Fruit fly (Drosophila melanogaster) whole organism, embryonic: ENCODE data around the gene kirre.

ENCODE experiments used
- Blimp-1 ChIP-seq: fragments of 200-800 bp; sonication (Bioruptor generic); optimal IDR thresholded peaks from 3 replicates; lab custom pipeline; 2018; ENCODE audit warnings: missing biosample characterization, missing genetic modification characterization, mild to moderate bottlenecking, moderate library complexity, missing genetic modification reagents
- BtbVII ChIP-seq: fragments of 200-800 bp; sonication (Bioruptor generic); optimal IDR thresholded peaks from 3 replicates; lab custom pipeline; 2017; ENCODE audit warnings: missing biosample characterization, mild to moderate bottlenecking, missing genetic modification characterization
- Bteb2 ChIP-seq: fragments of 200-800 bp; sonication (Bioruptor generic); optimal IDR thresholded peaks from 2 replicates; lab custom pipeline; 2016; ENCODE audit warnings: missing biosample characterization, missing genetic modification characterization
- CG11398 ChIP-seq: fragments of 200-800 bp; sonication (Bioruptor generic); optimal IDR thresholded peaks from 2 replicates; lab custom pipeline; 2016; ENCODE audit warnings: missing biosample characterization, missing genetic modification characterization
- CG13624 ChIP-seq: fragments of 200-800 bp; sonication (Bioruptor generic); optimal IDR thresholded peaks from 2 replicates; lab custom pipeline; 2016; ENCODE audit warnings: missing biosample characterization, missing genetic modification characterization
- CG13775 ChIP-seq: fragments of 200-800 bp; sonication (Bioruptor generic); optimal IDR thresholded peaks from 3 replicates; lab custom pipeline; 2017; ENCODE audit warnings: missing biosample characterization, mild to moderate bottlenecking, missing genetic modification characterization
- CG15011 ChIP-seq: fragments of 200-800 bp; sonication (Bioruptor generic); optimal IDR thresholded peaks from 3 replicates; lab custom pipeline; 2018; ENCODE audit warnings: missing biosample characterization, mild to moderate bottlenecking, missing genetic modification characterization
- CG1603 ChIP-seq: fragments of 200-800 bp; sonication (Bioruptor generic); optimal IDR thresholded peaks from 2 replicates; lab custom pipeline; 2019; ENCODE audit warnings: missing biosample characterization, mild to moderate bottlenecking, missing genetic modification characterization, moderate library complexity
- CG16815 ChIP-seq: fragments of 200-800 bp; sonication (Bioruptor generic); optimal IDR thresholded peaks from 3 replicates; lab custom pipeline; 2017; ENCODE audit warnings: missing biosample characterization, mild to moderate bottlenecking, missing genetic modification characterization
- CG16863 ChIP-seq: fragments of 200-800 bp; sonication (Bioruptor generic); optimal IDR thresholded peaks from 3 replicates; lab custom pipeline; 2016; ENCODE audit warnings: missing biosample characterization, missing genetic modification characterization
- CG30403 ChIP-seq: fragments of 200-800 bp; sonication (Bioruptor generic); optimal IDR thresholded peaks from 3 replicates; lab custom pipeline; 2016; ENCODE audit warnings: missing biosample characterization, missing genetic modification characterization
- CG30431 ChIP-seq: fragments of 200-800 bp; sonication (Bioruptor generic); optimal IDR thresholded peaks from 2 replicates; lab custom pipeline; 2017; ENCODE audit warnings: missing biosample characterization, missing genetic modification characterization
- CG31224 ChIP-seq: fragments of 200-800 bp; sonication (Bioruptor generic); IDR thresholded peaks from 2 replicates; pipeline ENCODE4 v1.3.6; 2022; ENCODE audit warnings: missing biosample characterization, missing genetic modification characterization
- CG8924 ChIP-seq: fragments of 200-800 bp; optimal IDR thresholded peaks from 3 replicates; lab custom pipeline; 2019; ENCODE audit warnings: missing biosample characterization, mild to moderate bottlenecking, missing genetic modification characterization, moderate library complexity
- Chrac-16 ChIP-seq: fragments of 200-800 bp; sonication (Bioruptor generic); optimal IDR thresholded peaks from 3 replicates; lab custom pipeline; 2016; ENCODE audit warnings: missing biosample characterization, missing genetic modification characterization
- D ChIP-seq, 2 experiments: fragments of 200-800 bp in 1 of 2; fragments of >200 bp in 1 of 2; sonication (Bioruptor generic) in 1 of 2; optimal IDR thresholded peaks; 2 replicates in 1 of 2; 3 replicates in 1 of 2; lab custom pipeline; 2017; ENCODE audit warnings: mild to moderate bottlenecking in 1 of 2, missing biosample characterization in 1 of 2, missing genetic modification characterization in 1 of 2, missing genetic modification reagents in 1 of 2
- Dp ChIP-seq: fragments of 200-800 bp; sonication (Bioruptor generic); optimal IDR thresholded peaks from 2 replicates; lab custom pipeline; 2018; ENCODE audit warnings: missing biosample characterization, mild to moderate bottlenecking, missing genetic modification characterization, moderate library complexity
- ERR ChIP-seq: fragments of 200-800 bp; sonication (Bioruptor generic); optimal IDR thresholded peaks from 2 replicates; lab custom pipeline; 2016; ENCODE audit warnings: missing biosample characterization, missing genetic modification characterization
- Hr78 ChIP-seq, 2 experiments: fragments of 200-800 bp in 1 of 2; fragments of >200 bp in 1 of 2; sonication (Bioruptor generic) in 1 of 2; optimal IDR thresholded peaks; 2 replicates each; lab custom pipeline; 2017 to 2019; ENCODE audit warnings: missing biosample characterization in 2 of 2, missing genetic modification characterization in 2 of 2, mild to moderate bottlenecking in 1 of 2, moderate library complexity in 1 of 2
- MTF-1 ChIP-seq: fragments of 200-800 bp; sonication (Bioruptor generic); optimal IDR thresholded peaks from 2 replicates; lab custom pipeline; 2018; ENCODE audit warnings: missing biosample characterization, mild to moderate bottlenecking, missing genetic modification characterization, borderline replicate concordance
- Myb ChIP-seq: fragments of 200-800 bp; sonication (Bioruptor generic); optimal IDR thresholded peaks from 2 replicates; lab custom pipeline; 2016; ENCODE audit warnings: missing biosample characterization, missing genetic modification characterization
- NC2β ChIP-seq: fragments of 200-800 bp; sonication (Bioruptor generic); optimal IDR thresholded peaks from 2 replicates; lab custom pipeline; 2016; ENCODE audit warnings: missing biosample characterization, missing genetic modification characterization
- Nf-YA ChIP-seq: fragments of 200-800 bp; sonication (Bioruptor generic); IDR thresholded peaks from 2 replicates; pipeline ENCODE4 v1.3.6; 2022; ENCODE audit warnings: missing biosample characterization, missing genetic modification characterization
- Optix ChIP-seq: fragments of 200-800 bp; sonication (Bioruptor generic); IDR thresholded peaks from 3 replicates; pipeline ENCODE4 v1.3.6; 2022; ENCODE audit warnings: missing biosample characterization, missing genetic modification characterization
- Sry-δ ChIP-seq: fragments of 200-800 bp; sonication (Bioruptor generic); optimal IDR thresholded peaks from 2 replicates; lab custom pipeline; 2016; ENCODE audit warnings: missing biosample characterization, missing genetic modification characterization
- Xbp1 ChIP-seq: fragments of 200-800 bp; sonication (Bioruptor generic); optimal IDR thresholded peaks from 3 replicates; lab custom pipeline; 2016; ENCODE audit warnings: missing biosample characterization, mild to moderate bottlenecking, missing genetic modification characterization
- Xrp1 ChIP-seq: fragments of 200-800 bp; sonication (Bioruptor generic); IDR thresholded peaks from 2 replicates; pipeline ENCODE4 v1.3.6; 2022; ENCODE audit warnings: missing biosample characterization, missing genetic modification characterization
- aop ChIP-seq: fragments of 200-800 bp; sonication (Bioruptor generic); IDR thresholded peaks from 2 replicates; pipeline ENCODE4 v1.3.6; 2022; ENCODE audit warnings: missing biosample characterization, missing genetic modification characterization
- cas ChIP-seq: fragments of 200-800 bp; sonication (Bioruptor generic); IDR thresholded peaks from 2 replicates; pipeline ENCODE4 v1.3.6; 2022; ENCODE audit warnings: missing biosample characterization, missing genetic modification characterization
- cato ChIP-seq: fragments of 200-800 bp; sonication (Bioruptor generic); optimal IDR thresholded peaks from 2 replicates; lab custom pipeline; 2016; ENCODE audit warnings: missing biosample characterization, missing genetic modification characterization, borderline replicate concordance
- caup ChIP-seq: fragments of 200-800 bp; sonication (Bioruptor generic); optimal IDR thresholded peaks from 3 replicates; lab custom pipeline; 2017; ENCODE audit warnings: missing biosample characterization, mild to moderate bottlenecking, missing genetic modification characterization, moderate library complexity; ENCODE audit not compliant: severe bottlenecking
- crol ChIP-seq: fragments of 200-800 bp; sonication (Bioruptor generic); IDR thresholded peaks from 2 replicates; pipeline ENCODE4 v1.3.6; 2022; ENCODE audit warnings: missing biosample characterization, missing genetic modification characterization
- dysf ChIP-seq: fragments of 200-800 bp; sonication (Bioruptor generic); IDR thresholded peaks from 3 replicates; pipeline ENCODE4 v1.3.6; 2022; ENCODE audit warnings: missing biosample characterization, missing genetic modification characterization
- eve ChIP-seq, 2 experiments: fragments of >200 bp; optimal IDR thresholded peaks; 2 replicates each; lab custom pipeline; 2017; ENCODE audit warnings: missing biosample characterization in 2 of 2, missing genetic modification characterization in 2 of 2
- eyg ChIP-seq: fragments of 200-800 bp; sonication (Bioruptor generic); optimal IDR thresholded peaks from 3 replicates; lab custom pipeline; 2016; ENCODE audit warnings: missing biosample characterization, missing genetic modification characterization
- fd102C ChIP-seq: fragments of 200-800 bp; sonication (Bioruptor generic); optimal IDR thresholded peaks from 2 replicates; lab custom pipeline; 2018; ENCODE audit warnings: missing biosample characterization, mild to moderate bottlenecking, missing genetic modification characterization, moderate library complexity
- gfzf ChIP-seq: fragments of 200-800 bp; sonication (Bioruptor generic); optimal IDR thresholded peaks from 2 replicates; lab custom pipeline; 2016; ENCODE audit warnings: missing biosample characterization, mild to moderate bottlenecking, missing genetic modification characterization, moderate library complexity
- gro ChIP-seq: fragments of 200-800 bp; sonication (Bioruptor generic); optimal IDR thresholded peaks from 2 replicates; lab custom pipeline; 2016; ENCODE audit warnings: missing biosample characterization, missing genetic modification characterization
- gsb ChIP-seq: fragments of 200-800 bp; sonication (Bioruptor generic); IDR thresholded peaks from 2 replicates; pipeline ENCODE4 v1.3.6; 2022; ENCODE audit warnings: missing biosample characterization, missing genetic modification characterization
- hb ChIP-seq: fragments of 200-800 bp; sonication (Bioruptor generic); IDR thresholded peaks from 3 replicates; pipeline ENCODE4 v1.3.6; 2022; ENCODE audit warnings: missing biosample characterization, missing genetic modification characterization; ENCODE audit not compliant: partially characterized antibody
- ind ChIP-seq: fragments of 200-800 bp; sonication (Bioruptor generic); optimal IDR thresholded peaks from 3 replicates; lab custom pipeline; 2016; ENCODE audit warnings: missing biosample characterization, missing genetic modification characterization
- insv ChIP-seq, 2 experiments: fragments of 200-800 bp; sonication (Bioruptor generic); optimal IDR thresholded peaks; 3 replicates each; lab custom pipeline; 2016 to 2018; ENCODE audit warnings: missing biosample characterization in 2 of 2, missing genetic modification characterization in 2 of 2
- odd ChIP-seq: fragments of 200-800 bp; sonication (Bioruptor generic); optimal IDR thresholded peaks from 2 replicates; lab custom pipeline; 2017; ENCODE audit warnings: missing biosample characterization, mild to moderate bottlenecking, missing genetic modification characterization
- peb ChIP-seq: fragments of 200-800 bp; sonication (Bioruptor generic); IDR thresholded peaks from 2 replicates; pipeline ENCODE4 v1.3.6; 2022; ENCODE audit warnings: missing biosample characterization, missing genetic modification characterization
- pho ChIP-seq: fragments of 200-800 bp; sonication (Bioruptor generic); optimal IDR thresholded peaks from 2 replicates; lab custom pipeline; 2016; ENCODE audit warnings: missing biosample characterization, missing genetic modification characterization
- salm ChIP-seq: fragments of 200-800 bp; sonication (Bioruptor generic); optimal IDR thresholded peaks from 2 replicates; lab custom pipeline; 2018; ENCODE audit warnings: missing biosample characterization, mild to moderate bottlenecking, missing genetic modification characterization
- scrt ChIP-seq: fragments of 200-800 bp; sonication (Bioruptor generic); optimal IDR thresholded peaks from 2 replicates; lab custom pipeline; 2018; ENCODE audit warnings: missing biosample characterization, mild to moderate bottlenecking, missing genetic modification characterization, moderate library complexity
- tna ChIP-seq: fragments of 200-800 bp; sonication (Bioruptor generic); IDR thresholded peaks from 2 replicates; pipeline ENCODE4 v1.3.6; 2022; ENCODE audit warnings: missing biosample characterization, missing genetic modification characterization; ENCODE audit not compliant: partially characterized antibody
- unc-4 ChIP-seq: fragments of 200-800 bp; sonication (Bioruptor generic); IDR thresholded peaks from 2 replicates; pipeline ENCODE4 v1.3.6; 2022; ENCODE audit warnings: missing biosample characterization, missing genetic modification characterization; ENCODE audit not compliant: partially characterized antibody
- yki ChIP-seq: fragments of >200 bp; optimal IDR thresholded peaks from 3 replicates; lab custom pipeline; 2018
- zfh2 ChIP-seq: fragments of 200-800 bp; sonication (Bioruptor generic); optimal IDR thresholded peaks from 2 replicates; lab custom pipeline; 2016; ENCODE audit warnings: missing biosample characterization, missing genetic modification characterization

kirre gene

dm6 chrX:2714730-2715129 lies 25.5 kb upstream of the kirre start (continued):
- TF ChIP-seq salm (tag; lab: Kevin White, UChicago) (no peak), Dp (GFP tag; lab: Kevin White, UChicago) (peak; percentile 71), CG16863 (GFP tag; lab: Kevin White, UChicago) (no peak), odd (no peak), CG31224 (GFP tag; lab: Robert Waterston, UW) (no peak), Optix (GFP tag; lab: Robert Waterston, UW) (no peak), D (optimal IDR thresholded peaks at IDR 0.05; lab: Kevin White, UChicago) (no peak), D (GFP tag; optimal IDR thresholded peaks at IDR 0.05; lab: Kevin White, UChicago) (no peak), gfzf (peak; percentile 17), CG1603 (tag; lab: Kevin White, UChicago) (peak; percentile 2), unc-4 (peak; percentile 43; the same call in 1 of the 2 replicates), gsb (GFP tag; lab: Robert Waterston, UW) (no peak), crol (GFP tag; lab: Robert Waterston, UW) (no peak), CG30431 (GFP tag; lab: Kevin White, UChicago) (no peak), peb (no peak), Sry-δ (peak; percentile 36), Nf-YA (GFP tag; lab: Robert Waterston, UW) (no peak), zfh2 (GFP tag; lab: Kevin White, UChicago) (peak; percentile 30), gro (GFP tag; lab: Kevin White, UChicago) (no peak), pho (GFP tag; lab: Kevin White, UChicago) (no peak), eyg (no peak), CG16815 (GFP tag; lab: Kevin White, UChicago) (no peak), CG15011 (GFP tag; lab: Kevin White, UChicago) (no peak), BtbVII (GFP tag; lab: Kevin White, UChicago) (no peak), Chrac-16 (GFP tag; lab: Kevin White, UChicago) (no peak), dysf (GFP tag; lab: Robert Waterston, UW) (0 out of 3 replicates have a peak, but pooled peaks have one; percentile 45), ERR (GFP tag; lab: Kevin White, UChicago) (no peak), yki (lab: Kevin White, UChicago) (no peak), scrt (GFP tag; lab: Kevin White, UChicago) (no peak), Blimp-1 (GFP tag; lab: Kevin White, UChicago) (no peak), MTF-1 (no peak), eve (GFP tag; optimal IDR thresholded peaks at IDR 0.05; lab: Kevin White, UChicago) (no peak), NC2β (GFP tag; lab: Kevin White, UChicago) (no peak), ind (no peak), caup (no peak), aop (GFP tag; lab: Robert Waterston, UW) (no peak), Xbp1 (GFP tag; lab: Kevin White, UChicago) (no peak), CG11398 (GFP tag; lab: Kevin White, UChicago) (no peak), cas (no peak), cato (GFP tag; lab: Kevin White, UChicago) (no peak), fd102C (GFP tag; lab: Kevin White, UChicago) (no peak), CG13775 (GFP tag; lab: Kevin White, UChicago) (no peak), Xrp1 (GFP tag; lab: Robert Waterston, UW) (no peak), Myb (peak; percentile 60), CG30403 (GFP tag; lab: Kevin White, UChicago) (no peak), insv (GFP tag; optimal IDR thresholded peaks at IDR 0.05; lab: Kevin White, UChicago) (no peak), Bteb2 (GFP tag; lab: Kevin White, UChicago) (no peak), tna (GFP tag; lab: Robert Waterston, UW) (peak; percentile 16; the same call in 1 of the 2 replicates), Hr78 (GFP tag; optimal IDR thresholded peaks at IDR 0.05; lab: Kevin White, UChicago) (no peak), CG13624 (no peak), hb (GFP tag; lab: Robert Waterston, UW) (no peak), CG8924 (no peak)
